Fruit fly (Drosophila melanogaster): ENCODE results near the gene CG5946.

Gene CG5946

DNA sequence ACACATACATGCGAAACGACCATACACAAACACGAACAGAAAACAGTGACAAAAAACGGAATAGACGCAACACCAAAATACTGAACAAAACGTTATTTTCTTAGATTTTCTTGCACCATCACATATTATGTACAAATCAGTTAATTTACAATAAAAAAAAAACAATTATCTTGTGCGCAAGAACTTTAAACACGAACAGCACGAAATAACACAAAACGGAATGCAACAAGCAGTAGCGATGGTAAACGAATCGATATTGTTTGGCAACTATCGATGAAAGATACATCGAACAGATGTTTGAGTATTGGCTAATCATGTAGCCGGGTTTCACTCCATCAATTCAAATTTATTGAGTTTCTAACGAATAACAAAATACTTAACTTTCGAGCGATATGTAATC is 32.3 kb downstream of the CG5946 start, which contains the start of gene Pi3K68D (continued):
- TF ChIP-seq ab (GFP tag; optimal IDR thresholded peaks at IDR 0.05) (no peak), lmd (GFP tag; IDR thresholded peaks at IDR 0.05) (no peak), Ets97D (GFP tag; optimal IDR thresholded peaks at IDR 0.05) (peak; percentile 83), pb (GFP tag; optimal IDR thresholded peaks at IDR 0.05) (no peak), onecut (GFP tag; IDR thresholded peaks at IDR 0.05) (peak; percentile 74), CG4854 (GFP tag; optimal IDR thresholded peaks at IDR 0.05) (peak; percentile 9), CG31365 (tag; optimal IDR thresholded peaks at IDR 0.05) (no peak), CG9932 (GFP tag; IDR thresholded peaks at IDR 0.05) (peak; percentile 43; the same call in 1 of the 2 replicates), CG2875 (GFP tag; optimal IDR thresholded peaks at IDR 0.05) (no peak), Antp (GFP tag; optimal IDR thresholded peaks at IDR 0.05) (no peak), Camta (GFP tag; optimal IDR thresholded peaks at IDR 0.05) (no peak), CG4730 (GFP tag; IDR thresholded peaks at IDR 0.05) (no peak), Mad (GFP tag; optimal IDR thresholded peaks at IDR 0.05) (no peak), CG1792 (GFP tag; optimal IDR thresholded peaks at IDR 0.05) (peak; percentile 8), CG3995 (GFP tag; optimal IDR thresholded peaks at IDR 0.05) (peak; percentile 71), CG16813 (GFP tag; IDR thresholded peaks at IDR 0.05; ENCODE audit: partially characterized antibody) (peak; percentile 94), CG18262 (tag; optimal IDR thresholded peaks at IDR 0.05) (no peak), CG30020 (tag; optimal IDR thresholded peaks at IDR 0.05) (peak; percentile 12), Hand (GFP tag; optimal IDR thresholded peaks at IDR 0.05) (no peak), CG13287 (GFP tag; IDR thresholded peaks at IDR 0.05; ENCODE audit: partially characterized antibody) (peak; percentile 95), CG10147 (GFP tag; optimal IDR thresholded peaks at IDR 0.05) (peak; percentile 1), amos (GFP tag; IDR thresholded peaks at IDR 0.05; ENCODE audit: partially characterized antibody) (peak; percentile 98), Doc3 (GFP tag; IDR thresholded peaks at IDR 0.05; ENCODE audit: partially characterized antibody) (peak; percentile 84), ERR (GFP tag; optimal IDR thresholded peaks at IDR 0.05) (peak; percentile 25), cato (GFP tag; optimal IDR thresholded peaks at IDR 0.05; ENCODE audit: borderline replicate concordance) (no peak), inv (GFP tag; IDR thresholded peaks at IDR 0.05; ENCODE audit: partially characterized antibody) (peak; percentile 92), crc (GFP tag; optimal IDR thresholded peaks at IDR 0.05) (peak; percentile 15), dpn (GFP tag; optimal IDR thresholded peaks at IDR 0.05) (peak; percentile 13 to 17), crp (GFP tag; optimal IDR thresholded peaks at IDR 0.05) (peak in 1 of 2 experiments; percentile 65), cg (GFP tag; optimal IDR thresholded peaks at IDR 0.05) (peak; percentile 88), CG4282 (GFP tag; optimal IDR thresholded peaks at IDR 0.05) (peak; percentile 46), slp2 (GFP tag; optimal IDR thresholded peaks at IDR 0.05) (peak; percentile 2), HHEX (GFP tag; optimal IDR thresholded peaks at IDR 0.05) (no peak), sug (tag; optimal IDR thresholded peaks at IDR 0.05) (no peak), CG3838 (GFP tag; optimal IDR thresholded peaks at IDR 0.05) (peak; percentile 50), Neu2 (GFP tag; optimal IDR thresholded peaks at IDR 0.05; ENCODE audit: borderline replicate concordance) (peak; percentile 74), CG17186 (GFP tag; optimal IDR thresholded peaks at IDR 0.05) (peak; percentile 73), gro (GFP tag; optimal IDR thresholded peaks at IDR 0.05) (peak; percentile 69), Dll (GFP tag; IDR thresholded peaks at IDR 0.05; ENCODE audit: partially characterized antibody) (peak; percentile 89), nmo (GFP tag; optimal IDR thresholded peaks at IDR 0.05) (peak; percentile 68), Chrac-16 (GFP tag; optimal IDR thresholded peaks at IDR 0.05) (no peak), HLH54F (GFP tag; optimal IDR thresholded peaks at IDR 0.05) (peak; percentile 20), otp (GFP tag; IDR thresholded peaks at IDR 0.05) (no peak), Myb (GFP tag; optimal IDR thresholded peaks at IDR 0.05) (peak; percentile 100), CG6854 (GFP tag; optimal IDR thresholded peaks at IDR 0.05) (no peak), CG6791 (GFP tag; IDR thresholded peaks at IDR 0.05; ENCODE audit: partially characterized antibody) (peak; percentile 94), fd96Cb (tag; optimal IDR thresholded peaks at IDR 0.05) (no peak), Opbp (GFP tag; IDR thresholded peaks at IDR 0.05; ENCODE audit: partially characterized antibody) (peak; percentile 97), CG34422 (GFP tag; IDR thresholded peaks at IDR 0.05) (peak; percentile 58; the same call in 1 of the 3 replicates), Hr39 (optimal IDR thresholded peaks at IDR 0.05) (no peak)

Measured in whole organism, embryonic.